Worm (Caenorhabditis elegans) whole organism, L4 larva: ENCODE measurements around the gene F10E7.2.

Experiments used
- D1046.2 ChIP-seq: fragments of 200-800 bp; sonication (Bioruptor generic); IDR thresholded peaks from 2 replicates; pipeline ENCODE4 v1.3.6; 2022; ENCODE audit warnings: missing genetic modification characterization, missing compliant biosample characterization
- F26F4.8 ChIP-seq: fragments of 200-800 bp; sonication (Bioruptor generic); conservative IDR thresholded peaks from 2 replicates; pipeline ENCODE4 v1.3.6; 2022; ENCODE audit warnings: missing genetic modification characterization, missing compliant biosample characterization
- F37D6.2 ChIP-seq: sonication (generic microtip); optimal IDR thresholded peaks from 2 replicates; lab custom pipeline; 2016; ENCODE audit warnings: mild to moderate bottlenecking, missing genetic modification characterization, missing compliant biosample characterization
- T20F7.1 ChIP-seq: fragments of 200-800 bp; sonication (Bioruptor generic); optimal IDR thresholded peaks from 2 replicates; lab custom pipeline; 2018; ENCODE audit warnings: mild to moderate bottlenecking, missing genetic modification characterization, missing compliant biosample characterization
- T26A8.4 ChIP-seq: fragments of 200-800 bp; sonication (Bioruptor generic); IDR thresholded peaks from 2 replicates; pipeline ENCODE4 v1.3.6; 2022; ENCODE audit warnings: missing genetic modification characterization, missing compliant biosample characterization
- Y48G9A.11 ChIP-seq: fragments of 200-800 bp; sonication (Bioruptor generic); IDR thresholded peaks from 2 replicates; pipeline ENCODE4 v1.3.6; 2022; ENCODE audit warnings: missing genetic modification reagents, missing genetic modification characterization, missing compliant biosample characterization
- Y5F2A.4 ChIP-seq: fragments of 200-800 bp; sonication (Bioruptor generic); optimal IDR thresholded peaks from 2 replicates; lab custom pipeline; 2018; ENCODE audit warnings: mild to moderate bottlenecking, missing genetic modification characterization, missing compliant biosample characterization
- ZK546.5 ChIP-seq, 2 experiments: sonication (generic microtip); optimal IDR thresholded peaks; 2 replicates each; lab custom pipeline; 2017; ENCODE audit warnings: missing biosample characterization in 2 of 2, missing genetic modification characterization in 2 of 2
- aha-1 ChIP-seq: fragments of 150-350 bp; peaks from one replicate; lab custom pipeline; 2014; ENCODE audit warnings: missing biosample characterization, missing genetic modification characterization
- ceh-28 ChIP-seq: fragments of 150-350 bp; optimal IDR thresholded peaks from 2 replicates; lab custom pipeline; 2014; ENCODE audit warnings: missing biosample characterization, missing genetic modification reagents, missing genetic modification characterization
- ceh-32 ChIP-seq: sonication (generic microtip); optimal IDR thresholded peaks from 2 replicates; lab custom pipeline; 2016; ENCODE audit warnings: mild to moderate bottlenecking, missing genetic modification characterization, missing compliant biosample characterization; ENCODE audit not compliant: poor library complexity
- ceh-62 ChIP-seq: sonication (generic microtip); optimal IDR thresholded peaks from 2 replicates; lab custom pipeline; 2017; ENCODE audit warnings: missing biosample characterization, missing genetic modification characterization
- cey-2 ChIP-seq: sonication (generic microtip); optimal IDR thresholded peaks from 3 replicates; lab custom pipeline; 2017; ENCODE audit warnings: missing genetic modification characterization, mild to moderate bottlenecking, missing compliant biosample characterization, antibody characterized with exemption, borderline replicate concordance; ENCODE audit not compliant: insufficient read depth
- ctbp-1 ChIP-seq: fragments of 200-800 bp; sonication (Bioruptor generic); IDR thresholded peaks from 2 replicates; pipeline ENCODE4 v1.3.6; 2022; ENCODE audit warnings: missing genetic modification reagents, missing genetic modification characterization, missing compliant biosample characterization
- daf-16 ChIP-seq, 3 experiments: sonication (generic microtip); optimal IDR thresholded peaks; 2 replicates each; lab custom pipeline; 2016 to 2017; ENCODE audit warnings: missing genetic modification characterization in 3 of 3, missing genetic modification reagents in 3 of 3, mild to moderate bottlenecking in 2 of 3, missing compliant biosample characterization in 2 of 3, missing biosample characterization in 1 of 3, moderate library complexity in 1 of 3
- dmd-6 ChIP-seq: fragments of 200-800 bp; sonication (Bioruptor generic); IDR thresholded peaks from 2 replicates; pipeline ENCODE4 v1.3.6; 2022; ENCODE audit warnings: missing genetic modification reagents, missing genetic modification characterization, missing compliant biosample characterization
- dmd-9 ChIP-seq: fragments of 200-800 bp; sonication (Bioruptor generic); IDR thresholded peaks from 2 replicates; pipeline ENCODE4 v1.3.6; 2022; ENCODE audit warnings: missing genetic modification reagents, missing genetic modification characterization, missing compliant biosample characterization
- dve-1 ChIP-seq: sonication (generic microtip); optimal IDR thresholded peaks from 2 replicates; lab custom pipeline; 2017; ENCODE audit warnings: antibody characterized with exemption, mild to moderate bottlenecking, missing genetic modification characterization, missing compliant biosample characterization; ENCODE audit not compliant: insufficient read depth
- egl-27 ChIP-seq: sonication (generic microtip); optimal IDR thresholded peaks from 3 replicates; lab custom pipeline; 2017; ENCODE audit warnings: missing biosample characterization, missing genetic modification reagents, missing genetic modification characterization
- egl-43 ChIP-seq: fragments of 200-800 bp; sonication (Bioruptor generic); IDR thresholded peaks from 2 replicates; pipeline ENCODE4 v1.3.6; 2022; ENCODE audit warnings: missing genetic modification reagents, missing genetic modification characterization, missing compliant biosample characterization
- fkh-10 ChIP-seq: fragments of 150-350 bp; optimal IDR thresholded peaks from 2 replicates; lab custom pipeline; 2014; ENCODE audit warnings: missing biosample characterization, missing genetic modification reagents, missing genetic modification characterization
- hif-1 ChIP-seq, 2 experiments: sonication (generic microtip); optimal IDR thresholded peaks; 2 replicates each; lab custom pipeline; 2016 to 2017; ENCODE audit warnings: missing compliant biosample characterization in 2 of 2, missing genetic modification characterization in 2 of 2, missing genetic modification reagents in 2 of 2, missing genotype in 2 of 2, mild to moderate bottlenecking in 1 of 2
- hlh-11 ChIP-seq: fragments of 200-800 bp; sonication (Bioruptor generic); optimal IDR thresholded peaks from 2 replicates; lab custom pipeline; 2018; ENCODE audit warnings: mild to moderate bottlenecking, missing genetic modification characterization, missing compliant biosample characterization
- hlh-30 ChIP-seq: sonication (generic microtip); optimal IDR thresholded peaks from 2 replicates; lab custom pipeline; 2017; ENCODE audit warnings: antibody characterized with exemption, mild to moderate bottlenecking, missing genetic modification characterization, missing compliant biosample characterization; ENCODE audit not compliant: insufficient read depth
- jun-1 ChIP-seq: fragments of 150-350 bp; optimal IDR thresholded peaks from 2 replicates; lab custom pipeline; 2014; ENCODE audit warnings: missing biosample characterization, missing genetic modification reagents, missing genetic modification characterization
- lin-13 ChIP-seq: fragments of 150-350 bp; optimal IDR thresholded peaks from 2 replicates; lab custom pipeline; 2014; ENCODE audit warnings: missing biosample characterization, missing genetic modification reagents, missing genetic modification characterization
- lin-15B ChIP-seq: fragments of 150-350 bp; sonication (generic microtip); optimal IDR thresholded peaks from 3 replicates; lab custom pipeline; 2014; ENCODE audit warnings: missing biosample characterization, missing genetic modification characterization
- lsy-2 ChIP-seq, 2 experiments: fragments of 150-350 bp in 1 of 2; sonication (generic microtip) in 1 of 2; optimal IDR thresholded peaks; 2 replicates each; lab custom pipeline; 2014 to 2017; ENCODE audit warnings: missing biosample characterization in 2 of 2, missing genetic modification characterization in 2 of 2
- madf-5 ChIP-seq, 2 experiments: fragments of 200-800 bp; sonication (Bioruptor generic); IDR thresholded peaks; 2 replicates each; pipeline ENCODE4 v1.3.6; 2022; ENCODE audit warnings: missing compliant biosample characterization in 2 of 2, missing genetic modification characterization in 2 of 2
- madf-9 ChIP-seq: fragments of 200-800 bp; sonication (Bioruptor generic); conservative IDR thresholded peaks from 2 replicates; pipeline ENCODE4 v1.3.6; 2022; ENCODE audit warnings: missing genetic modification reagents, missing genetic modification characterization, missing compliant biosample characterization
- mdl-1 ChIP-seq, 2 experiments: fragments of 150-350 bp in 1 of 2; sonication (generic microtip) in 1 of 2; optimal IDR thresholded peaks; 2 replicates each; lab custom pipeline; 2014 to 2017; ENCODE audit warnings: missing biosample characterization in 2 of 2, missing genetic modification characterization in 2 of 2
- mep-1 ChIP-seq: fragments of 150-350 bp; sonication (generic microtip); optimal IDR thresholded peaks from 3 replicates; lab custom pipeline; 2014; ENCODE audit warnings: missing biosample characterization, missing genetic modification characterization
- mes-2 ChIP-seq: sonication (generic microtip); optimal IDR thresholded peaks from 2 replicates; lab custom pipeline; 2016; ENCODE audit warnings: missing genotype, mild to moderate bottlenecking, missing genetic modification characterization, missing compliant biosample characterization; ENCODE audit not compliant: poor library complexity, severe bottlenecking
- nhr-102 ChIP-seq: sonication (generic microtip); optimal IDR thresholded peaks from 2 replicates; lab custom pipeline; 2016; ENCODE audit warnings: mild to moderate bottlenecking, missing genetic modification characterization, moderate library complexity, missing compliant biosample characterization
- nhr-11 ChIP-seq: fragments of 150-350 bp; optimal IDR thresholded peaks from 2 replicates; lab custom pipeline; 2014; ENCODE audit warnings: missing biosample characterization, missing genetic modification characterization
- nhr-111 ChIP-seq: fragments of 200-800 bp; sonication (Bioruptor generic); optimal IDR thresholded peaks from 2 replicates; lab custom pipeline; 2018; ENCODE audit warnings: mild to moderate bottlenecking, missing genetic modification characterization, missing compliant biosample characterization
- nhr-237 ChIP-seq: sonication (generic microtip); optimal IDR thresholded peaks from 2 replicates; lab custom pipeline; 2017; ENCODE audit warnings: missing biosample characterization, missing genetic modification characterization
- nhr-28 ChIP-seq: fragments of 150-350 bp; optimal IDR thresholded peaks from 2 replicates; lab custom pipeline; 2014; ENCODE audit warnings: missing biosample characterization, missing genetic modification characterization
- nhr-41 ChIP-seq: fragments of 200-800 bp; sonication (Bioruptor generic); IDR thresholded peaks from 2 replicates; pipeline ENCODE4 v1.3.6; 2022; ENCODE audit warnings: missing genetic modification reagents, missing genetic modification characterization, missing compliant biosample characterization
- nhr-6 ChIP-seq: fragments of 150-350 bp; optimal IDR thresholded peaks from 2 replicates; lab custom pipeline; 2014; ENCODE audit warnings: missing biosample characterization, missing genetic modification characterization
- nhr-77 ChIP-seq: fragments of 150-350 bp; optimal IDR thresholded peaks from 2 replicates; lab custom pipeline; 2014; ENCODE audit warnings: missing biosample characterization, missing genetic modification characterization
- pha-4 ChIP-seq, 2 experiments: fragments of 150-350 bp in 1 of 2; fragments of 200-800 bp in 1 of 2; sonication (Bioruptor generic) in 1 of 2; IDR thresholded peaks in 1 of 2; optimal IDR thresholded peaks in 1 of 2; 2 replicates each; pipeline versions ENCODE4 v1.3.6 to Lab custom; 2014 to 2022; ENCODE audit warnings: missing genetic modification characterization in 2 of 2, missing genetic modification reagents in 2 of 2, missing biosample characterization in 1 of 2, missing compliant biosample characterization in 1 of 2
- php-3 ChIP-seq: fragments of 200-800 bp; sonication (Bioruptor generic); IDR thresholded peaks from 2 replicates; pipeline ENCODE4 v1.3.6; 2022; ENCODE audit warnings: missing genetic modification reagents, missing genetic modification characterization, missing compliant biosample characterization
- pqm-1 ChIP-seq: sonication (generic microtip); optimal IDR thresholded peaks from 2 replicates; lab custom pipeline; 2017; ENCODE audit warnings: missing biosample characterization, missing genetic modification characterization
- unc-130 ChIP-seq: sonication (generic microtip); optimal IDR thresholded peaks from 2 replicates; lab custom pipeline; 2016; ENCODE audit warnings: missing genetic modification reagents, missing genetic modification characterization, missing compliant biosample characterization
- unc-39 ChIP-seq: sonication (generic microtip); optimal IDR thresholded peaks from 2 replicates; lab custom pipeline; 2017; ENCODE audit warnings: missing biosample characterization, missing genetic modification characterization
- unc-62 ChIP-seq, 3 experiments: fragments of 150-350 bp in 1 of 3; sonication (generic microtip); optimal IDR thresholded peaks in 2 of 3; peaks in 1 of 3; 1 replicate in 1 of 3; 2 replicates in 2 of 3; lab custom pipeline; 2014 to 2017; ENCODE audit warnings: missing biosample characterization in 3 of 3, missing genetic modification characterization in 3 of 3, missing genetic modification reagents in 3 of 3, missing genotype in 1 of 3

F10E7.2 gene

DNA sequence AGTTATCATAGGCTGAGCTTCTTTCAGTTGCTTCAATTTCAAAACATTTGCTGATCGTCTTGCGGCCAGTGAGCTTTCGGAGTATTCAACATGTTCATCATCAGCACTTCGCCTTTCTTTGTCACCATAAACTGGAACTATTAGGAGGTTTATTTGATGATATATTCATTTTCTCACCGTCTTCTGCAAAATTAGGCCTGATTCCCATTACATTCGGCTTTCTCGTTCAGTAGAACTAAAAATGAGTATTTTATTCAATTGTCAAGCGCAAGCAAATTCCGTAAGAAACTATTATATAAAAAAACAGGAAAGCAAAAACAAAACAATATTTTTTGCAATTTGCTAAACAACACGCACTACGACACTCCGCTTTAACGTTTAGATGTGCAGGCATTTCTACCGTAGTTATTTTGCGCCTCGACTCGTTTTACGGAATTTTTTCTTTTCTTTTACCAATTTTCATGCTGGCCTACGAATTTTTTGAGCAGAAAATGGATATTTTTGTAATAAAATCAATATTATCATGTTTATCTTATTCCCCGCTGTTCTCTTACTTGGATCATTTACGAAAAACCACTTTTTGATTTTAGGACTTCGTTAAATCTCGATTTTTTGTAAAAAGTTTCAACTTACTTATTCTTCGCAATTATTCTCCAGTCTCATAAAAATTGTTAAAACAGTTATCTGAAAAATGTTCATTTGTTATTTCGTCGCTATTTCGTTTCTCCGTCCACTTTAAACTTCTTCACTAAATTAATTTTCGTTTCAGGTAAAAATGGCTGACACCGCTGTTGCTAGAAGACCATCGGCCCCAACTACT, 17.0 kb upstream of the F10E7.2 start, which contains the start of the genes farl-11 and rpl-33:
TSS of gene farl-11 (minus strand) at position 242 of the 820 bp plus-strand sequence.
TSS of gene rpl-33 (plus strand) at position 770 of the 820 bp plus-strand sequence.
- TF ChIP-seq F26F4.8 (GFP tag; lab: Robert Waterston, UW), result no peak
- peak in 1 of 2 experiments; percentile 99 for TF ChIP-seq unc-62 (GFP tag; optimal IDR thresholded peaks at IDR 0.05 in 1 of 2; lab: Kevin White, UChicago)
- TF ChIP-seq unc-62 (tag; optimal IDR thresholded peaks at IDR 0.05; lab: Kevin White, UChicago), result no peak
- TF ChIP-seq Y48G9A.11 (GFP tag; lab: Robert Waterston, UW), result peak; percentile 99
- TF ChIP-seq F37D6.2 (tag; lab: Kevin White, UChicago), result peak; percentile 40
- TF ChIP-seq lin-13 (GFP tag; lab: Kevin White, UChicago), result peak; percentile 78
- peak; percentile 35; the same call in 1 of the 2 replicates for TF ChIP-seq T26A8.4 (GFP tag; lab: Robert Waterston, UW)
- no peak for TF ChIP-seq pha-4 (GFP tag; IDR thresholded peaks at IDR 0.05; lab: Robert Waterston, UW)
- peak; percentile 90 for TF ChIP-seq pha-4 (tag; optimal IDR thresholded peaks at IDR 0.05; lab: Kevin White, UChicago)
- TF ChIP-seq unc-39, result no peak
- TF ChIP-seq mes-2 (tag; lab: Kevin White, UChicago), result peak; percentile 89
- no peak for TF ChIP-seq madf-9
- TF ChIP-seq madf-5 (GFP tag; IDR thresholded peaks at IDR 0.05; lab: Robert Waterston, UW), result no peak
- TF ChIP-seq D1046.2 (GFP tag; lab: Robert Waterston, UW), result no peak
- peak; percentile 75 for TF ChIP-seq hlh-30
- TF ChIP-seq egl-27 (tag; lab: Kevin White, UChicago), result no peak
- peak; percentile 82 for TF ChIP-seq mep-1 (tag; lab: Kevin White, UChicago)
- peak; percentile 70 for TF ChIP-seq nhr-28 (tag; lab: Kevin White, UChicago)
- no peak for TF ChIP-seq dmd-9 (GFP tag; lab: Robert Waterston, UW)
- no peak for TF ChIP-seq ceh-32 (tag; lab: Kevin White, UChicago)
- TF ChIP-seq mdl-1 (tag; optimal IDR thresholded peaks at IDR 0.05; lab: Kevin White, UChicago), result peak in 1 of 2 experiments; percentile 49
- no peak for TF ChIP-seq ctbp-1
- TF ChIP-seq nhr-111 (GFP tag; lab: Kevin White, UChicago), result no peak
- no peak for TF ChIP-seq ceh-28 (tag; lab: Kevin White, UChicago)
- no peak for TF ChIP-seq unc-130 (GFP tag; lab: Kevin White, UChicago)
- TF ChIP-seq nhr-237 (tag; lab: Kevin White, UChicago), result no peak
- TF ChIP-seq fkh-10 (GFP tag; lab: Kevin White, UChicago), result peak; percentile 58
- TF ChIP-seq Y5F2A.4 (GFP tag; lab: Kevin White, UChicago), result no peak
- TF ChIP-seq ceh-62 (tag; lab: Kevin White, UChicago), result no peak
- no peak for TF ChIP-seq egl-43 (GFP tag; lab: Robert Waterston, UW)
- peak; percentile 39 for TF ChIP-seq jun-1 (tag; lab: Kevin White, UChicago)
- TF ChIP-seq nhr-41, result no peak
- peak; percentile 64 to 91 for TF ChIP-seq ZK546.5 (tag; optimal IDR thresholded peaks at IDR 0.05; lab: Kevin White, UChicago)
- TF ChIP-seq pqm-1 (tag; lab: Kevin White, UChicago), result no peak
- TF ChIP-seq aha-1 (tag; lab: Kevin White, UChicago), result peak; percentile 97
- peak; percentile 91 for TF ChIP-seq nhr-11 (tag; lab: Kevin White, UChicago)
- TF ChIP-seq php-3 (GFP tag; lab: Robert Waterston, UW), result no peak
- peak; percentile 63 for TF ChIP-seq dve-1 (tag; lab: Kevin White, UChicago)
- peak; percentile 29; the same call in 1 of the 2 replicates for TF ChIP-seq dmd-6 (GFP tag; lab: Robert Waterston, UW)
- no peak for TF ChIP-seq cey-2 (tag; lab: Kevin White, UChicago)
- TF ChIP-seq nhr-6 (tag; lab: Kevin White, UChicago), result peak; percentile 87
- TF ChIP-seq T20F7.1, result peak; percentile 99
- TF ChIP-seq lin-15B (tag; lab: Kevin White, UChicago), result peak; percentile 80
- no peak for TF ChIP-seq nhr-102 (tag; lab: Kevin White, UChicago)
- peak; percentile 95 to 99 for TF ChIP-seq lsy-2 (tag; optimal IDR thresholded peaks at IDR 0.05; lab: Kevin White, UChicago)
- TF ChIP-seq hlh-11 (tag; lab: Kevin White, UChicago), result peak; percentile 54
- peak in 1 of 2 experiments; percentile 28 for TF ChIP-seq daf-16 (GFP tag; optimal IDR thresholded peaks at IDR 0.05; lab: Kevin White, UChicago)
- TF ChIP-seq daf-16 (tag; optimal IDR thresholded peaks at IDR 0.05; lab: Kevin White, UChicago), result peak; percentile 76
- TF ChIP-seq hif-1 (tag; optimal IDR thresholded peaks at IDR 0.05; lab: Kevin White, UChicago), result peak in 1 of 2 experiments; percentile 84
- peak; percentile 92 for TF ChIP-seq nhr-77
